Fruit fly (Drosophila melanogaster) whole organism, embryonic: ENCODE results near the gene Ns4.

Experiments used
- Asciz ChIP-seq: fragments of 200-800 bp; sonication (Bioruptor generic); optimal IDR thresholded peaks from 2 replicates; lab custom pipeline; 2017; ENCODE audit warnings: missing biosample characterization, mild to moderate bottlenecking, missing genetic modification characterization, missing genetic modification reagents
- BtbVII ChIP-seq: fragments of 200-800 bp; sonication (Bioruptor generic); optimal IDR thresholded peaks from 3 replicates; lab custom pipeline; 2017; ENCODE audit warnings: missing biosample characterization, mild to moderate bottlenecking, missing genetic modification characterization
- CG10147 ChIP-seq: fragments of 200-800 bp; sonication (Bioruptor generic); optimal IDR thresholded peaks from 2 replicates; lab custom pipeline; 2019; ENCODE audit warnings: missing biosample characterization, mild to moderate bottlenecking, missing genetic modification characterization, moderate library complexity
- CG1024 ChIP-seq: fragments of 200-800 bp; sonication (Bioruptor generic); IDR thresholded peaks from 2 replicates; pipeline ENCODE4 v1.3.6; 2022; ENCODE audit warnings: missing biosample characterization, missing genetic modification characterization
- CG10654 ChIP-seq: fragments of 200-800 bp; sonication (Bioruptor generic); optimal IDR thresholded peaks from 2 replicates; lab custom pipeline; 2016; ENCODE audit warnings: missing biosample characterization, missing genetic modification characterization
- CG11093 ChIP-seq: fragments of 200-800 bp; sonication (Bioruptor generic); IDR thresholded peaks from 3 replicates; pipeline ENCODE4 v1.3.6; 2022; ENCODE audit warnings: missing biosample characterization, missing genetic modification characterization
- CG11247 ChIP-seq: fragments of 200-800 bp; sonication (Bioruptor generic); IDR thresholded peaks from 2 replicates; pipeline ENCODE4 v1.3.6; 2022; ENCODE audit warnings: missing biosample characterization, missing genetic modification characterization
- CG11456 ChIP-seq: fragments of 200-800 bp; sonication (Bioruptor generic); IDR thresholded peaks from 3 replicates; pipeline ENCODE4 v1.3.6; 2022; ENCODE audit warnings: missing biosample characterization, missing genetic modification characterization
- CG11560 ChIP-seq: fragments of 200-800 bp; sonication (Bioruptor generic); IDR thresholded peaks from 3 replicates; pipeline ENCODE4 v1.3.6; 2022; ENCODE audit warnings: missing biosample characterization, missing genetic modification characterization
- CG16779 ChIP-seq: fragments of 200-800 bp; sonication (Bioruptor generic); IDR thresholded peaks from 2 replicates; pipeline ENCODE4 v1.3.6; 2022; ENCODE audit warnings: missing biosample characterization, missing genetic modification characterization
- CG18764 ChIP-seq: fragments of 200-800 bp; sonication (Bioruptor generic); optimal IDR thresholded peaks from 3 replicates; lab custom pipeline; 2016; ENCODE audit warnings: missing biosample characterization, missing genetic modification characterization
- CG3726 ChIP-seq: fragments of 200-800 bp; sonication (Bioruptor generic); IDR thresholded peaks from 3 replicates; pipeline ENCODE4, ENCODE4 v1.3.6; 2022; ENCODE audit warnings: missing biosample characterization, missing genetic modification characterization
- CG7372 ChIP-seq: fragments of 200-800 bp; sonication (Bioruptor generic); IDR thresholded peaks from 2 replicates; pipeline ENCODE4 v1.3.6; 2022; ENCODE audit warnings: missing biosample characterization, missing genetic modification characterization
- CG8359 ChIP-seq: fragments of 200-800 bp; sonication (Bioruptor generic); optimal IDR thresholded peaks from 2 replicates; lab custom pipeline; 2017; ENCODE audit warnings: missing biosample characterization, mild to moderate bottlenecking, missing genetic modification characterization, borderline replicate concordance
- CG9727 ChIP-seq: fragments of 200-800 bp; sonication (Bioruptor generic); optimal IDR thresholded peaks from 3 replicates; lab custom pipeline; 2017; ENCODE audit warnings: missing biosample characterization, mild to moderate bottlenecking, missing genetic modification characterization
- CG9817 ChIP-seq: fragments of 200-800 bp; sonication (Bioruptor generic); optimal IDR thresholded peaks from 2 replicates; lab custom pipeline; 2018; ENCODE audit warnings: missing biosample characterization, mild to moderate bottlenecking, missing genetic modification characterization, moderate library complexity
- CoRest ChIP-seq: fragments of 200-800 bp; sonication (Bioruptor generic); optimal IDR thresholded peaks from 3 replicates; lab custom pipeline; 2018; ENCODE audit warnings: missing biosample characterization, mild to moderate bottlenecking, missing genetic modification characterization, moderate library complexity
- Dbx ChIP-seq: fragments of 200-800 bp; sonication (Bioruptor generic); IDR thresholded peaks from 3 replicates; pipeline ENCODE4 v1.3.6; 2022; ENCODE audit warnings: missing biosample characterization, missing genetic modification characterization
- Ets65A ChIP-seq: fragments of 200-800 bp; sonication (Bioruptor generic); peaks from one replicate; lab custom pipeline; 2016; ENCODE audit warnings: missing biosample characterization, missing genetic modification characterization
- Hand ChIP-seq: fragments of 200-800 bp; sonication (Bioruptor generic); optimal IDR thresholded peaks from 2 replicates; lab custom pipeline; 2017; ENCODE audit warnings: mild to moderate bottlenecking, missing biosample characterization, missing genetic modification reagents, missing genetic modification characterization
- Hey ChIP-seq: fragments of 200-800 bp; sonication (Bioruptor generic); optimal IDR thresholded peaks from 3 replicates; lab custom pipeline; 2018; ENCODE audit warnings: missing biosample characterization, mild to moderate bottlenecking, missing genetic modification characterization
- Nf-YB ChIP-seq: fragments of 200-800 bp; sonication (Bioruptor generic); optimal IDR thresholded peaks from 3 replicates; lab custom pipeline; 2019; ENCODE audit warnings: missing biosample characterization, mild to moderate bottlenecking, missing genetic modification characterization, moderate library complexity
- Side ChIP-seq: fragments of 200-800 bp; sonication (Bioruptor generic); optimal IDR thresholded peaks from 2 replicates; lab custom pipeline; 2016; ENCODE audit warnings: missing biosample characterization, missing genetic modification characterization
- Sox102F ChIP-seq: fragments of 200-800 bp; sonication (Bioruptor generic); optimal IDR thresholded peaks from 2 replicates; lab custom pipeline; 2018; ENCODE audit warnings: missing biosample characterization, mild to moderate bottlenecking, missing genetic modification characterization, moderate library complexity
- Taf1 ChIP-seq: fragments of 200-800 bp; sonication (Bioruptor generic); IDR thresholded peaks from 2 replicates; pipeline ENCODE4 v1.3.6; 2022; ENCODE audit warnings: missing biosample characterization, missing genetic modification characterization
- Usf ChIP-seq: fragments of 200-800 bp; sonication (Bioruptor generic); optimal IDR thresholded peaks from 2 replicates; lab custom pipeline; 2017; ENCODE audit warnings: missing genotype, missing biosample characterization, missing genetic modification characterization
- cg ChIP-seq: fragments of 200-800 bp; sonication (Bioruptor generic); optimal IDR thresholded peaks from 3 replicates; lab custom pipeline; 2019; ENCODE audit warnings: missing biosample characterization, mild to moderate bottlenecking, missing genetic modification characterization, moderate library complexity
- disco-r ChIP-seq: fragments of 200-800 bp; sonication (Bioruptor generic); optimal IDR thresholded peaks from 2 replicates; lab custom pipeline; 2016; ENCODE audit warnings: missing biosample characterization, missing genetic modification characterization
- dmrt99B ChIP-seq: fragments of 200-800 bp; sonication (Bioruptor generic); optimal IDR thresholded peaks from 2 replicates; lab custom pipeline; 2018; ENCODE audit warnings: missing biosample characterization, mild to moderate bottlenecking, missing genetic modification characterization, moderate library complexity
- fru ChIP-seq: fragments of >200 bp; optimal IDR thresholded peaks from 2 replicates; lab custom pipeline; 2017
- grn ChIP-seq: fragments of 200-800 bp; sonication (Bioruptor generic); optimal IDR thresholded peaks from 3 replicates; lab custom pipeline; 2017; ENCODE audit warnings: missing biosample characterization, missing genetic modification characterization
- gsb-n ChIP-seq: fragments of 200-800 bp; sonication (Bioruptor generic); optimal IDR thresholded peaks from 3 replicates; lab custom pipeline; 2018; ENCODE audit warnings: missing biosample characterization, mild to moderate bottlenecking, missing genetic modification characterization
- hkb ChIP-seq, 2 experiments: fragments of 200-800 bp in 1 of 2; fragments of >200 bp in 1 of 2; sonication (Bioruptor generic) in 1 of 2; IDR thresholded peaks in 1 of 2; optimal IDR thresholded peaks in 1 of 2; 2 replicates each; pipeline versions ENCODE4 v1.3.6 to Lab custom; 2017 to 2022; ENCODE audit warnings: missing biosample characterization in 1 of 2, missing genetic modification characterization in 1 of 2
- insv ChIP-seq, 2 experiments: fragments of 200-800 bp; sonication (Bioruptor generic); optimal IDR thresholded peaks; 3 replicates each; lab custom pipeline; 2016 to 2018; ENCODE audit warnings: missing biosample characterization in 2 of 2, missing genetic modification characterization in 2 of 2
- kay ChIP-seq: fragments of 200-800 bp; sonication (Bioruptor generic); optimal IDR thresholded peaks from 2 replicates; lab custom pipeline; 2016; ENCODE audit warnings: missing biosample characterization, missing genetic modification characterization
- nau ChIP-seq: fragments of 200-800 bp; sonication (Bioruptor generic); optimal IDR thresholded peaks from 3 replicates; lab custom pipeline; 2017; ENCODE audit warnings: missing biosample characterization, mild to moderate bottlenecking, missing genetic modification characterization, missing genetic modification reagents
- nerfin-1 ChIP-seq: fragments of 200-800 bp; sonication (Bioruptor generic); optimal IDR thresholded peaks from 3 replicates; lab custom pipeline; 2019; ENCODE audit warnings: missing biosample characterization, mild to moderate bottlenecking, missing genetic modification characterization, moderate library complexity
- odd ChIP-seq: fragments of 200-800 bp; sonication (Bioruptor generic); optimal IDR thresholded peaks from 2 replicates; lab custom pipeline; 2017; ENCODE audit warnings: missing biosample characterization, mild to moderate bottlenecking, missing genetic modification characterization
- onecut ChIP-seq: fragments of 200-800 bp; sonication (Bioruptor generic); IDR thresholded peaks from 2 replicates; pipeline ENCODE4 v1.3.6; 2022; ENCODE audit warnings: missing biosample characterization, missing genetic modification characterization
- ranshi ChIP-seq: fragments of 200-800 bp; sonication (Bioruptor generic); IDR thresholded peaks from 2 replicates; pipeline ENCODE4 v1.3.6; 2022; ENCODE audit warnings: missing biosample characterization, missing genetic modification characterization
- sc ChIP-seq, 3 experiments: fragments of >200 bp in 2 of 3; fragments of 200-800 bp in 1 of 3; sonication (Bioruptor generic) in 1 of 3; optimal IDR thresholded peaks; 2 replicates in 2 of 3; 3 replicates in 1 of 3; lab custom pipeline; 2017; ENCODE audit warnings: mild to moderate bottlenecking in 1 of 3, missing biosample characterization in 1 of 3, missing genetic modification characterization in 1 of 3, missing genetic modification reagents in 1 of 3
- sisA ChIP-seq: fragments of 200-800 bp; sonication (Bioruptor generic); IDR thresholded peaks from 2 replicates; pipeline ENCODE4 v1.3.6; 2022; ENCODE audit warnings: missing biosample characterization, missing genetic modification characterization
- stc ChIP-seq: fragments of 200-800 bp; sonication (Bioruptor generic); IDR thresholded peaks from 2 replicates; pipeline ENCODE4 v1.3.6; 2022; ENCODE audit warnings: missing biosample characterization, missing genetic modification characterization
- tap ChIP-seq: fragments of 200-800 bp; optimal IDR thresholded peaks from 3 replicates; lab custom pipeline; 2019; ENCODE audit warnings: missing biosample characterization, mild to moderate bottlenecking, missing genetic modification characterization, moderate library complexity
- tgo ChIP-seq: fragments of 200-800 bp; sonication (Bioruptor generic); IDR thresholded peaks from 3 replicates; pipeline ENCODE4 v1.3.6; 2022; ENCODE audit warnings: missing biosample characterization, missing genetic modification characterization
- usp ChIP-seq: fragments of >200 bp; optimal IDR thresholded peaks from 2 replicates; lab custom pipeline; 2017; ENCODE audit warnings: missing biosample characterization, missing genetic modification characterization
- vnd ChIP-seq: fragments of 200-800 bp; sonication (Bioruptor generic); IDR thresholded peaks from 3 replicates; pipeline ENCODE4 v1.3.6; 2022; ENCODE audit warnings: missing biosample characterization, missing genetic modification characterization; ENCODE audit not compliant: partially characterized antibody
- wdn ChIP-seq: fragments of 200-800 bp; sonication (Bioruptor generic); IDR thresholded peaks from 2 replicates; pipeline ENCODE4 v1.3.6; 2022; ENCODE audit warnings: missing biosample characterization, missing genetic modification characterization

The Ns4 gene

dm6 chr2L:20799991-20800897 lies 48.0 kb downstream of the Ns4 start (continued):
- TF ChIP-seq CG10147 (GFP tag; lab: Kevin White, UChicago) (peak; percentile 78), Ets65A (GFP tag; lab: Kevin White, UChicago) (peak; percentile 96), BtbVII (peak; percentile 85), CG11560 (tag; lab: Robert Waterston, UW) (peak; percentile 61; the same call in 2 of the 3 replicates), Hand (peak; percentile 93), odd (GFP tag; lab: Kevin White, UChicago) (peak; percentile 40), Sox102F (GFP tag; lab: Kevin White, UChicago) (peak; percentile 49), disco-r (GFP tag; lab: Kevin White, UChicago) (peak; percentile 63), vnd (GFP tag; lab: Robert Waterston, UW) (no peak), hkb (optimal IDR thresholded peaks at IDR 0.05; lab: Kevin White, UChicago) (no peak), hkb (GFP tag; IDR thresholded peaks at IDR 0.05; lab: Robert Waterston, UW) (peak; percentile 77), onecut (GFP tag; lab: Robert Waterston, UW) (peak; percentile 51), tgo (GFP tag; lab: Robert Waterston, UW) (peak; percentile 75), Taf1 (GFP tag; lab: Robert Waterston, UW) (peak; percentile 78), Asciz (GFP tag; lab: Kevin White, UChicago) (peak; percentile 25), CG11456 (GFP tag; lab: Robert Waterston, UW) (peak; percentile 78), sc (optimal IDR thresholded peaks at IDR 0.05; lab: Kevin White, UChicago) (no peak), sc (GFP tag; optimal IDR thresholded peaks at IDR 0.05; lab: Kevin White, UChicago) (no peak), CG18764 (GFP tag; lab: Kevin White, UChicago) (peak; percentile 35), CG9817 (peak; percentile 81), nau (GFP tag; lab: Kevin White, UChicago) (peak; percentile 38), gsb-n (no peak), tap (tag; lab: Kevin White, UChicago) (peak; percentile 57), sisA (peak; percentile 73), Dbx (GFP tag; lab: Robert Waterston, UW) (peak; percentile 85), insv (GFP tag; optimal IDR thresholded peaks at IDR 0.05; lab: Kevin White, UChicago) (no peak), usp (GFP tag; lab: Kevin White, UChicago) (no peak), CG9727 (GFP tag; lab: Kevin White, UChicago) (peak; percentile 86), cg (GFP tag; lab: Kevin White, UChicago) (peak; percentile 44), Usf (GFP tag; lab: Kevin White, UChicago) (peak; percentile 25), grn (peak; percentile 66), dmrt99B (peak; percentile 75), Side (GFP tag; lab: Kevin White, UChicago) (peak; percentile 82), kay (GFP tag; lab: Kevin White, UChicago) (peak; percentile 38), Nf-YB (GFP tag; lab: Kevin White, UChicago) (peak; percentile 34), nerfin-1 (no peak), CoRest (peak; percentile 68), CG1024 (GFP tag; lab: Robert Waterston, UW) (no peak), CG7372 (GFP tag; lab: Robert Waterston, UW) (peak; percentile 62), CG8359 (GFP tag; lab: Kevin White, UChicago) (no peak), fru (lab: Kevin White, UChicago) (no peak), CG3726 (GFP tag; lab: Robert Waterston, UW) (0 out of 3 replicates have a peak, but pooled peaks have one; percentile 33), CG10654 (peak; percentile 39), CG11247 (GFP tag; lab: Robert Waterston, UW) (peak; percentile 55; the same call in 1 of the 2 replicates), CG11093 (GFP tag; lab: Robert Waterston, UW) (no peak), ranshi (GFP tag; lab: Robert Waterston, UW) (peak; percentile 83), wdn (GFP tag; lab: Robert Waterston, UW) (peak; percentile 58; the same call in 1 of the 2 replicates), stc (peak; percentile 23; the same call in 1 of the 2 replicates), Hey (peak; percentile 38), CG16779 (GFP tag; lab: Robert Waterston, UW) (peak; percentile 49; the same call in 1 of the 2 replicates)
